Fruit fly (Drosophila melanogaster) whole organism, embryonic: ENCODE data around the gene brm.

Experiments used
- CG1024 ChIP-seq: fragments of 200-800 bp; sonication (Bioruptor generic); IDR thresholded peaks from 2 replicates; pipeline ENCODE4 v1.3.6; 2022; ENCODE audit warnings: missing biosample characterization, missing genetic modification characterization
- CG10366 ChIP-seq: fragments of 200-800 bp; sonication (Bioruptor generic); IDR thresholded peaks from 2 replicates; pipeline ENCODE4 v1.3.6; 2022; ENCODE audit warnings: missing biosample characterization, missing genetic modification characterization
- CG12299 ChIP-seq: fragments of 200-800 bp; sonication (Bioruptor generic); optimal IDR thresholded peaks from 2 replicates; lab custom pipeline; 2018; ENCODE audit warnings: missing biosample characterization, mild to moderate bottlenecking, missing genetic modification characterization
- CG12391 ChIP-seq: fragments of 200-800 bp; sonication (Bioruptor generic); optimal IDR thresholded peaks from 3 replicates; lab custom pipeline; 2018; ENCODE audit warnings: missing biosample characterization, mild to moderate bottlenecking, missing genetic modification characterization, moderate library complexity
- CG14441 ChIP-seq: fragments of 200-800 bp; sonication (Bioruptor generic); IDR thresholded peaks from 2 replicates; pipeline ENCODE4 v1.3.6; 2022; ENCODE audit warnings: missing biosample characterization, missing genetic modification characterization
- CG14667 ChIP-seq: fragments of 200-800 bp; sonication (Bioruptor generic); IDR thresholded peaks from 2 replicates; pipeline ENCODE4 v1.3.6; 2022; ENCODE audit warnings: missing biosample characterization, missing genetic modification characterization
- CG15011 ChIP-seq: fragments of 200-800 bp; sonication (Bioruptor generic); optimal IDR thresholded peaks from 3 replicates; lab custom pipeline; 2018; ENCODE audit warnings: missing biosample characterization, mild to moderate bottlenecking, missing genetic modification characterization
- CG16863 ChIP-seq: fragments of 200-800 bp; sonication (Bioruptor generic); optimal IDR thresholded peaks from 3 replicates; lab custom pipeline; 2016; ENCODE audit warnings: missing biosample characterization, missing genetic modification characterization
- CG17612 ChIP-seq: fragments of 200-800 bp; sonication (Bioruptor generic); IDR thresholded peaks from 2 replicates; pipeline ENCODE4 v1.3.6; 2022; ENCODE audit warnings: missing biosample characterization, missing genetic modification characterization
- CG18599 ChIP-seq: fragments of 200-800 bp; sonication (Bioruptor generic); optimal IDR thresholded peaks from 3 replicates; lab custom pipeline; 2017; ENCODE audit warnings: missing biosample characterization, missing genetic modification characterization, mild to moderate bottlenecking, moderate library complexity, missing genetic modification reagents
- CG3163 ChIP-seq: fragments of 200-800 bp; sonication (Bioruptor generic); optimal IDR thresholded peaks from 3 replicates; lab custom pipeline; 2016; ENCODE audit warnings: missing biosample characterization, missing genetic modification characterization
- CG34224 ChIP-seq: fragments of 200-800 bp; sonication (Bioruptor generic); IDR thresholded peaks from 3 replicates; pipeline ENCODE4 v1.3.6; 2022; ENCODE audit warnings: missing biosample characterization, missing genetic modification characterization; ENCODE audit not compliant: partially characterized antibody
- CG3838 ChIP-seq: fragments of 200-800 bp; sonication (Bioruptor generic); optimal IDR thresholded peaks from 3 replicates; lab custom pipeline; 2016; ENCODE audit warnings: missing biosample characterization, missing genetic modification characterization
- CG42726 ChIP-seq: fragments of 200-800 bp; sonication (Bioruptor generic); IDR thresholded peaks from 2 replicates; pipeline ENCODE4 v1.3.6; 2022; ENCODE audit warnings: missing biosample characterization, missing genetic modification characterization; ENCODE audit not compliant: partially characterized antibody
- CG5245 ChIP-seq: fragments of 200-800 bp; sonication (Bioruptor generic); optimal IDR thresholded peaks from 3 replicates; lab custom pipeline; 2016; ENCODE audit warnings: missing biosample characterization, missing genetic modification characterization
- CG6791 ChIP-seq: fragments of 200-800 bp; sonication (Bioruptor generic); IDR thresholded peaks from 3 replicates; pipeline ENCODE4 v1.3.6; 2022; ENCODE audit warnings: missing biosample characterization, missing genetic modification characterization; ENCODE audit not compliant: partially characterized antibody
- CG6813 ChIP-seq: fragments of 200-800 bp; sonication (Bioruptor generic); optimal IDR thresholded peaks from 2 replicates; lab custom pipeline; 2017; ENCODE audit warnings: missing biosample characterization, missing genetic modification characterization, mild to moderate bottlenecking, moderate library complexity, missing genetic modification reagents
- CG7786 ChIP-seq: fragments of 200-800 bp; sonication (Bioruptor generic); optimal IDR thresholded peaks from 2 replicates; lab custom pipeline; 2016; ENCODE audit warnings: missing biosample characterization, missing genetic modification characterization
- CG8089 ChIP-seq: fragments of 200-800 bp; sonication (Bioruptor generic); optimal IDR thresholded peaks from 3 replicates; lab custom pipeline; 2016; ENCODE audit warnings: missing biosample characterization, missing genetic modification characterization
- CG8924 ChIP-seq: fragments of 200-800 bp; optimal IDR thresholded peaks from 3 replicates; lab custom pipeline; 2019; ENCODE audit warnings: missing biosample characterization, mild to moderate bottlenecking, missing genetic modification characterization, moderate library complexity
- CG9797 ChIP-seq: fragments of 200-800 bp; sonication (Bioruptor generic); optimal IDR thresholded peaks from 3 replicates; lab custom pipeline; 2018; ENCODE audit warnings: missing biosample characterization, mild to moderate bottlenecking, missing genetic modification characterization
- Camta ChIP-seq: fragments of 200-800 bp; sonication (Bioruptor generic); optimal IDR thresholded peaks from 2 replicates; lab custom pipeline; 2016; ENCODE audit warnings: missing biosample characterization, missing genetic modification characterization
- Deaf1 ChIP-seq: fragments of 200-800 bp; optimal IDR thresholded peaks from 3 replicates; lab custom pipeline; 2019; ENCODE audit warnings: missing biosample characterization, mild to moderate bottlenecking, missing genetic modification characterization, moderate library complexity
- Hmr ChIP-seq: fragments of 200-800 bp; sonication (Bioruptor generic); optimal IDR thresholded peaks from 3 replicates; lab custom pipeline; 2017; ENCODE audit warnings: mild to moderate bottlenecking, missing biosample characterization, missing genetic modification reagents, missing genetic modification characterization
- Hr39 ChIP-seq: fragments of >200 bp; optimal IDR thresholded peaks from 2 replicates; lab custom pipeline; 2017
- Hr78 ChIP-seq, 2 experiments: fragments of 200-800 bp in 1 of 2; fragments of >200 bp in 1 of 2; sonication (Bioruptor generic) in 1 of 2; optimal IDR thresholded peaks; 2 replicates each; lab custom pipeline; 2017 to 2019; ENCODE audit warnings: missing biosample characterization in 2 of 2, missing genetic modification characterization in 2 of 2, mild to moderate bottlenecking in 1 of 2, moderate library complexity in 1 of 2
- Jarid2 ChIP-seq: fragments of 200-800 bp; sonication (Bioruptor generic); optimal IDR thresholded peaks from 3 replicates; lab custom pipeline; 2017; ENCODE audit warnings: mild to moderate bottlenecking, missing biosample characterization, missing genetic modification reagents, missing genetic modification characterization
- Mrtf ChIP-seq: fragments of 200-800 bp; sonication (Bioruptor generic); IDR thresholded peaks from 3 replicates; pipeline ENCODE4 v1.3.6; 2022; ENCODE audit warnings: missing biosample characterization, missing genetic modification characterization
- Opbp ChIP-seq: fragments of 200-800 bp; sonication (Bioruptor generic); IDR thresholded peaks from 3 replicates; pipeline ENCODE4 v1.3.6; 2022; ENCODE audit warnings: missing biosample characterization, missing genetic modification characterization; ENCODE audit not compliant: partially characterized antibody
- Sin3A ChIP-seq: fragments of >200 bp; optimal IDR thresholded peaks from 2 replicates; lab custom pipeline; 2018
- Sox100B ChIP-seq: fragments of 200-800 bp; sonication (Bioruptor generic); optimal IDR thresholded peaks from 3 replicates; lab custom pipeline; 2018; ENCODE audit warnings: missing biosample characterization, mild to moderate bottlenecking, missing genetic modification characterization
- Ssrp ChIP-seq: fragments of 200-800 bp; sonication (Bioruptor generic); optimal IDR thresholded peaks from 2 replicates; lab custom pipeline; 2018; ENCODE audit warnings: missing biosample characterization, mild to moderate bottlenecking, missing genetic modification characterization, moderate library complexity
- TFAM ChIP-seq: fragments of 200-800 bp; sonication (Bioruptor generic); optimal IDR thresholded peaks from 2 replicates; lab custom pipeline; 2017; ENCODE audit warnings: missing biosample characterization, missing genetic modification characterization, inconsistent platforms
- Trl ChIP-seq, 3 experiments: fragments of >200 bp in 2 of 3; fragments of 200-800 bp in 1 of 3; sonication (Bioruptor generic) in 1 of 3; optimal IDR thresholded peaks; 2 replicates in 1 of 3; 3 replicates in 2 of 3; lab custom pipeline; 2016 to 2017; ENCODE audit warnings: missing biosample characterization in 1 of 3, missing genetic modification characterization in 1 of 3
- ato ChIP-seq: fragments of 200-800 bp; sonication (Bioruptor generic); IDR thresholded peaks from 2 replicates; pipeline ENCODE4 v1.3.6; 2022; ENCODE audit warnings: missing biosample characterization, missing genetic modification characterization; ENCODE audit not compliant: partially characterized antibody
- az2 ChIP-seq: fragments of 200-800 bp; sonication (Bioruptor generic); optimal IDR thresholded peaks from 3 replicates; lab custom pipeline; 2016; ENCODE audit warnings: missing biosample characterization, missing genetic modification characterization
- bigmax ChIP-seq: fragments of 200-800 bp; sonication (Bioruptor generic); optimal IDR thresholded peaks from 2 replicates; lab custom pipeline; 2018; ENCODE audit warnings: missing biosample characterization, mild to moderate bottlenecking, missing genetic modification characterization
- bowl ChIP-seq: fragments of 200-800 bp; sonication (Bioruptor generic); IDR thresholded peaks from 2 replicates; pipeline ENCODE4 v1.3.6; 2022; ENCODE audit warnings: missing biosample characterization, missing genetic modification characterization
- dan ChIP-seq: fragments of 200-800 bp; sonication (Bioruptor generic); IDR thresholded peaks from 2 replicates; pipeline ENCODE4 v1.3.6; 2022; ENCODE audit warnings: missing biosample characterization, missing genetic modification characterization
- emc ChIP-seq: fragments of 200-800 bp; sonication (Bioruptor generic); optimal IDR thresholded peaks from 2 replicates; lab custom pipeline; 2016; ENCODE audit warnings: missing biosample characterization, missing genetic modification characterization
- fu2 ChIP-seq: fragments of 200-800 bp; sonication (Bioruptor generic); optimal IDR thresholded peaks from 2 replicates; lab custom pipeline; 2016; ENCODE audit warnings: missing biosample characterization, missing genetic modification characterization
- grn ChIP-seq: fragments of 200-800 bp; sonication (Bioruptor generic); optimal IDR thresholded peaks from 3 replicates; lab custom pipeline; 2017; ENCODE audit warnings: missing biosample characterization, missing genetic modification characterization
- gsb-n ChIP-seq: fragments of 200-800 bp; sonication (Bioruptor generic); optimal IDR thresholded peaks from 3 replicates; lab custom pipeline; 2018; ENCODE audit warnings: missing biosample characterization, mild to moderate bottlenecking, missing genetic modification characterization
- ind ChIP-seq: fragments of 200-800 bp; sonication (Bioruptor generic); optimal IDR thresholded peaks from 3 replicates; lab custom pipeline; 2016; ENCODE audit warnings: missing biosample characterization, missing genetic modification characterization
- sisA ChIP-seq: fragments of 200-800 bp; sonication (Bioruptor generic); IDR thresholded peaks from 2 replicates; pipeline ENCODE4 v1.3.6; 2022; ENCODE audit warnings: missing biosample characterization, missing genetic modification characterization
- stc ChIP-seq: fragments of 200-800 bp; sonication (Bioruptor generic); IDR thresholded peaks from 2 replicates; pipeline ENCODE4 v1.3.6; 2022; ENCODE audit warnings: missing biosample characterization, missing genetic modification characterization
- sug ChIP-seq: fragments of 200-800 bp; optimal IDR thresholded peaks from 2 replicates; lab custom pipeline; 2019; ENCODE audit warnings: missing biosample characterization, mild to moderate bottlenecking, missing genetic modification characterization, moderate library complexity
- toy ChIP-seq: fragments of 200-800 bp; sonication (Bioruptor generic); IDR thresholded peaks from 2 replicates; pipeline ENCODE4 v1.3.6; 2022; ENCODE audit warnings: missing biosample characterization, missing genetic modification characterization
- tx ChIP-seq: fragments of 200-800 bp; sonication (Bioruptor generic); optimal IDR thresholded peaks from 2 replicates; lab custom pipeline; 2016; ENCODE audit warnings: missing biosample characterization, missing genetic modification characterization
- zen ChIP-seq: fragments of 200-800 bp; sonication (Bioruptor generic); optimal IDR thresholded peaks from 3 replicates; lab custom pipeline; 2018; ENCODE audit warnings: missing biosample characterization, mild to moderate bottlenecking, missing genetic modification characterization, moderate library complexity

Gene brm

dm6 chr3L:16023020-16023648, 40.5 kb upstream of the brm start, which contains the start of gene Notum (continued):
- peak; percentile 52; the same call in 1 of the 3 replicates for TF ChIP-seq CG6791 (GFP tag; lab: Robert Waterston, UW)
- TF ChIP-seq Mrtf (GFP tag; lab: Robert Waterston, UW): no peak
- no peak for TF ChIP-seq CG17612 (GFP tag; lab: Robert Waterston, UW)
- no peak for TF ChIP-seq fu2 (GFP tag; lab: Kevin White, UChicago)
- no peak for TF ChIP-seq dan
- no peak for TF ChIP-seq Hmr (GFP tag; lab: Kevin White, UChicago)
- TF ChIP-seq tx (GFP tag; lab: Kevin White, UChicago): no peak
- no peak for TF ChIP-seq CG5245 (GFP tag; lab: Kevin White, UChicago)
- TF ChIP-seq Camta (GFP tag; lab: Kevin White, UChicago): no peak
- no peak for TF ChIP-seq CG3163 (GFP tag; lab: Kevin White, UChicago)
- TF ChIP-seq CG34224 (GFP tag; lab: Robert Waterston, UW): no peak
- TF ChIP-seq grn (GFP tag; lab: Kevin White, UChicago): peak; percentile 27
- no peak for TF ChIP-seq CG10366
- TF ChIP-seq CG14667 (GFP tag; lab: Robert Waterston, UW): no peak
- TF ChIP-seq Sox100B (GFP tag; lab: Kevin White, UChicago): no peak
- TF ChIP-seq CG42726 (GFP tag; lab: Robert Waterston, UW): 0 out of 2 replicates have a peak, but pooled peaks have one; percentile 7
- peak; percentile 13 for TF ChIP-seq zen (tag; lab: Kevin White, UChicago)
- TF ChIP-seq CG18599 (GFP tag; lab: Kevin White, UChicago): no peak
- TF ChIP-seq Jarid2: peak; percentile 87
- TF ChIP-seq bigmax (GFP tag; lab: Kevin White, UChicago): no peak
- TF ChIP-seq CG8924: no peak
- no peak for TF ChIP-seq CG1024
- no peak for TF ChIP-seq Hr39 (lab: Kevin White, UChicago)
- TF ChIP-seq bowl: no peak
- TF ChIP-seq stc (GFP tag; lab: Robert Waterston, UW): no peak
- peak; percentile 18 for TF ChIP-seq gsb-n (tag; lab: Kevin White, UChicago)
- no peak for TF ChIP-seq CG6813
- no peak for TF ChIP-seq Hr78 (GFP tag; optimal IDR thresholded peaks at IDR 0.05; lab: Kevin White, UChicago)
- TF ChIP-seq CG3838 (GFP tag; lab: Kevin White, UChicago): no peak
- TF ChIP-seq sisA (GFP tag; lab: Robert Waterston, UW): no peak
- TF ChIP-seq emc (GFP tag; lab: Kevin White, UChicago): no peak
- peak; percentile 33; the same call in 1 of the 3 replicates for TF ChIP-seq Opbp (GFP tag; lab: Robert Waterston, UW)
- TF ChIP-seq CG12299 (tag; lab: Kevin White, UChicago): no peak
- TF ChIP-seq CG7786 (GFP tag; lab: Kevin White, UChicago): no peak
- TF ChIP-seq toy (GFP tag; lab: Robert Waterston, UW): no peak
- no peak for TF ChIP-seq ind (GFP tag; lab: Kevin White, UChicago)
- TF ChIP-seq Trl (optimal IDR thresholded peaks at IDR 0.05; lab: Kevin White, UChicago): peak; percentile 38 to 56
- no peak for TF ChIP-seq Trl (GFP tag; optimal IDR thresholded peaks at IDR 0.05; lab: Kevin White, UChicago)
- TF ChIP-seq CG16863 (GFP tag; lab: Kevin White, UChicago): peak; percentile 11
- no peak for TF ChIP-seq az2 (GFP tag; lab: Kevin White, UChicago)
- TF ChIP-seq CG15011 (GFP tag; lab: Kevin White, UChicago): no peak
- no peak for TF ChIP-seq Sin3A
- peak; percentile 28; the same call in 1 of the 2 replicates for TF ChIP-seq ato (GFP tag; lab: Robert Waterston, UW)
- no peak for TF ChIP-seq TFAM
- no peak for TF ChIP-seq CG12391 (tag; lab: Kevin White, UChicago)
- TF ChIP-seq Deaf1 (tag; lab: Kevin White, UChicago): peak; percentile 48
- TF ChIP-seq CG9797 (GFP tag; lab: Kevin White, UChicago): no peak
- no peak for TF ChIP-seq Ssrp (tag; lab: Kevin White, UChicago)
- TF ChIP-seq sug (tag; lab: Kevin White, UChicago): no peak
- TF ChIP-seq CG14441: 0 out of 2 replicates have a peak, but pooled peaks have one; percentile 11
- TF ChIP-seq CG8089 (GFP tag; lab: Kevin White, UChicago): no peak
